Worm (Caenorhabditis elegans): Measurements from ENCODE around the gene Y82E9BL.6.
"Not testable (repeated sequence)": the region's sequence is repeated elsewhere in the genome, so short reads cannot be mapped to it uniquely, and the experiment has no call there.

DNA sequence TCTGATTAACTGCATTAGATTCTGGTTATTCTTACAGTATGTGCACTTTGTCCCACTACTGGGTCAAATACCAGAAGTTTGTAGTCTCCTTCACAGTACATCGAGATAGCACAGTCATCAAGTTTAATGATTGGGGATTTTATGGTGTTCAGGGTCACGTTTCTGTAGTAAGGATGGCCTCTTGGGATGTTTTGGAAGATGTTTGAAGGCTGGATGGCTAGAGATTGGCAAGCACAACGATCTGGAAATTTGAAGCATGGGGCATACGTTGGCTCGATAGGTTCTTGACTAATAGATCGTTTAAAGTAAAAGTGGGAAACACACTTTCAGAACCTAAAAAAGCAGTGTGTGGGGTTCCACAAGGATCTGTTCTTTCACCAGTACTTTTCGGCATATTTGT lies 12.4 kb upstream of the Y82E9BL.6 start, which contains the start of gene Y82E9BR.8:
- TF ChIP-seq ceh-16 (tag; optimal IDR thresholded peaks at IDR 0.05); aly-2 (tag; optimal IDR thresholded peaks at IDR 0.05); skn-1 (tag; optimal IDR thresholded peaks at IDR 0.05); nhr-25 (tag; optimal IDR thresholded peaks at IDR 0.05); sma-3 (GFP tag; optimal IDR thresholded peaks at IDR 0.05); zag-1 (tag; optimal IDR thresholded peaks at IDR 0.05); snpc-4 (tag; optimal IDR thresholded peaks at IDR 0.05); fos-1 (tag; optimal IDR thresholded peaks at IDR 0.05); peb-1 (tag; optimal IDR thresholded peaks at IDR 0.05); ztf-4 (tag; optimal IDR thresholded peaks at IDR 0.05): not testable (repeated sequence)
